Worm (Caenorhabditis elegans) whole organism, L1 larva: ENCODE results near the gene F11A10.5.

Experiments used
- C04F5.9 ChIP-seq: sonication (generic microtip); optimal IDR thresholded peaks from 2 replicates; lab custom pipeline; 2016; ENCODE audit warnings: missing genetic modification characterization, missing compliant biosample characterization
- ces-1 ChIP-seq: fragments of 150-350 bp; optimal IDR thresholded peaks from 2 replicates; lab custom pipeline; 2014; ENCODE audit warnings: missing biosample characterization, missing genetic modification reagents, missing genetic modification characterization
- fkh-10 ChIP-seq: sonication (generic microtip); optimal IDR thresholded peaks from 2 replicates; lab custom pipeline; 2017; ENCODE audit warnings: missing biosample characterization, missing genetic modification reagents, missing genetic modification characterization
- hlh-4 ChIP-seq: sonication (generic microtip); optimal IDR thresholded peaks from 2 replicates; lab custom pipeline; 2016; ENCODE audit warnings: mild to moderate bottlenecking, missing genetic modification characterization, missing compliant biosample characterization
- lin-13 ChIP-seq: fragments of 150-350 bp; optimal IDR thresholded peaks from 2 replicates; lab custom pipeline; 2014; ENCODE audit warnings: missing biosample characterization, missing genetic modification reagents, missing genetic modification characterization
- mep-1 ChIP-seq: fragments of 150-350 bp; optimal IDR thresholded peaks from 2 replicates; lab custom pipeline; 2014; ENCODE audit warnings: missing biosample characterization, missing genetic modification characterization
- skn-1 ChIP-seq: fragments of 150-350 bp; optimal IDR thresholded peaks from 2 replicates; lab custom pipeline; 2014; ENCODE audit warnings: missing biosample characterization, missing genetic modification characterization
- unc-62 ChIP-seq: fragments of 150-350 bp; optimal IDR thresholded peaks from 2 replicates; lab custom pipeline; 2014; ENCODE audit warnings: missing biosample characterization, missing genetic modification reagents, missing genetic modification characterization

DNA sequence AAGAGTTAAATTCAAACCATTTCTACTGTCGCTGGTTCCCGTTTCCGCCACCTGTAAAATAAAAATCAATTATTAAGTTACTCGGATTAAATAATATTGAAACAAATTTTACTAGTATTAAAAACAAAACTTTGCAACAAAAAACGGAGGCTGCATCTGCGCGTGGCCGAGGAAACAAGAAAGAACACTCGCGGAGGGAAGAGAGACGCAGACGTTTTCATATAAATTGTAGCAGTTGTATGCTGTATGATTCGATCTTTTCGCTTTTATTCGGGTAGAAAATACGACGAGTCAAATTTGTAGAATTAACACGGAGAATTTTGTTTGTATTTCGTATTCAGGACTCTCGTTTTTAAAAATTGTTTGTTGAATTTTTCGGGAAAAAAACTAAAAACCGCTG is 51.8 kb downstream of the F11A10.5 start, which contains the start of gene B0001.3:
- no peak for TF ChIP-seq hlh-4 (tag; lab: Kevin White, UChicago)
- no peak for TF ChIP-seq mep-1 (tag; lab: Kevin White, UChicago)
- no peak for TF ChIP-seq unc-62 (GFP tag; lab: Kevin White, UChicago)
- TF ChIP-seq lin-13 = no peak
- TF ChIP-seq C04F5.9 (tag; lab: Kevin White, UChicago) = no peak
- no peak for TF ChIP-seq ces-1 (GFP tag; lab: Kevin White, UChicago)
- no peak for TF ChIP-seq skn-1
- no peak for TF ChIP-seq fkh-10 (GFP tag; lab: Kevin White, UChicago)
